Fruit fly (Drosophila melanogaster) whole organism, embryonic: ENCODE measurements around the gene RhoGAPp190.

ENCODE experiments used
- CG11696 ChIP-seq: fragments of 200-800 bp; sonication (Bioruptor generic); IDR thresholded peaks from 2 replicates; pipeline ENCODE4 v1.3.6; 2022; ENCODE audit warnings: missing biosample characterization, missing genetic modification characterization
- CG12236 ChIP-seq: fragments of 200-800 bp; sonication (Bioruptor generic); optimal IDR thresholded peaks from 2 replicates; lab custom pipeline; 2016; ENCODE audit warnings: missing biosample characterization, missing genetic modification characterization
- CG12299 ChIP-seq: fragments of 200-800 bp; sonication (Bioruptor generic); optimal IDR thresholded peaks from 2 replicates; lab custom pipeline; 2018; ENCODE audit warnings: missing biosample characterization, mild to moderate bottlenecking, missing genetic modification characterization
- CG13424 ChIP-seq: fragments of 200-800 bp; sonication (Bioruptor generic); optimal IDR thresholded peaks from 2 replicates; lab custom pipeline; 2019; ENCODE audit warnings: missing biosample characterization, mild to moderate bottlenecking, missing genetic modification characterization, moderate library complexity
- CG15011 ChIP-seq: fragments of 200-800 bp; sonication (Bioruptor generic); optimal IDR thresholded peaks from 3 replicates; lab custom pipeline; 2018; ENCODE audit warnings: missing biosample characterization, mild to moderate bottlenecking, missing genetic modification characterization
- CG15514 ChIP-seq: fragments of 200-800 bp; sonication (Bioruptor generic); optimal IDR thresholded peaks from 3 replicates; lab custom pipeline; 2017; ENCODE audit warnings: missing biosample characterization, missing genetic modification characterization, mild to moderate bottlenecking, moderate library complexity, missing genetic modification reagents
- CG15696 ChIP-seq: fragments of 200-800 bp; sonication (Bioruptor generic); optimal IDR thresholded peaks from 2 replicates; lab custom pipeline; 2019; ENCODE audit warnings: missing biosample characterization, mild to moderate bottlenecking, missing genetic modification characterization, moderate library complexity
- CG17912 ChIP-seq: fragments of 200-800 bp; sonication (Bioruptor generic); optimal IDR thresholded peaks from 2 replicates; lab custom pipeline; 2018; ENCODE audit warnings: missing biosample characterization, mild to moderate bottlenecking, missing genetic modification characterization
- CG18011 ChIP-seq: fragments of 200-800 bp; sonication (Bioruptor generic); optimal IDR thresholded peaks from 2 replicates; lab custom pipeline; 2017; ENCODE audit warnings: missing biosample characterization, missing genetic modification characterization, mild to moderate bottlenecking, moderate library complexity, missing genotype
- CG18599 ChIP-seq: fragments of 200-800 bp; sonication (Bioruptor generic); optimal IDR thresholded peaks from 3 replicates; lab custom pipeline; 2017; ENCODE audit warnings: missing biosample characterization, missing genetic modification characterization, mild to moderate bottlenecking, moderate library complexity, missing genetic modification reagents
- CG18764 ChIP-seq: fragments of 200-800 bp; sonication (Bioruptor generic); optimal IDR thresholded peaks from 3 replicates; lab custom pipeline; 2016; ENCODE audit warnings: missing biosample characterization, missing genetic modification characterization
- CG2712 ChIP-seq: fragments of 200-800 bp; optimal IDR thresholded peaks from 3 replicates; lab custom pipeline; 2019; ENCODE audit warnings: missing biosample characterization, mild to moderate bottlenecking, missing genetic modification characterization, moderate library complexity
- CG31441 ChIP-seq: fragments of 200-800 bp; sonication (Bioruptor generic); IDR thresholded peaks from 2 replicates; pipeline ENCODE4 v1.3.6; 2022; ENCODE audit warnings: missing biosample characterization, missing genetic modification characterization
- CG32532 ChIP-seq: fragments of 200-800 bp; sonication (Bioruptor generic); IDR thresholded peaks from 2 replicates; pipeline ENCODE4 v1.3.6; 2022; ENCODE audit warnings: missing biosample characterization, missing genetic modification characterization
- CG32767 ChIP-seq: fragments of 200-800 bp; sonication (Bioruptor generic); IDR thresholded peaks from 2 replicates; pipeline ENCODE4 v1.3.6; 2022; ENCODE audit warnings: missing biosample characterization, missing genetic modification characterization
- CG3281 ChIP-seq: fragments of 200-800 bp; sonication (Bioruptor generic); optimal IDR thresholded peaks from 3 replicates; lab custom pipeline; 2017; ENCODE audit warnings: missing biosample characterization, mild to moderate bottlenecking, missing genetic modification characterization
- CG7556 ChIP-seq: fragments of 200-800 bp; sonication (Bioruptor generic); optimal IDR thresholded peaks from 2 replicates; lab custom pipeline; 2017; ENCODE audit warnings: missing biosample characterization, mild to moderate bottlenecking, missing genetic modification characterization
- CG7963 ChIP-seq: fragments of 200-800 bp; sonication (Bioruptor generic); IDR thresholded peaks from 3 replicates; pipeline ENCODE4 v1.3.6; 2022; ENCODE audit warnings: missing biosample characterization, missing genetic modification characterization; ENCODE audit not compliant: partially characterized antibody
- CG9437 ChIP-seq: fragments of 200-800 bp; sonication (Bioruptor generic); optimal IDR thresholded peaks from 2 replicates; lab custom pipeline; 2018; ENCODE audit warnings: missing biosample characterization, mild to moderate bottlenecking, missing genetic modification characterization
- CG9609 ChIP-seq: fragments of 200-800 bp; sonication (Bioruptor generic); optimal IDR thresholded peaks from 3 replicates; lab custom pipeline; 2016; ENCODE audit warnings: missing biosample characterization, missing genetic modification characterization
- Chrac-16 ChIP-seq: fragments of 200-800 bp; sonication (Bioruptor generic); optimal IDR thresholded peaks from 3 replicates; lab custom pipeline; 2016; ENCODE audit warnings: missing biosample characterization, missing genetic modification characterization
- CkIIα-i1 ChIP-seq: fragments of 200-800 bp; sonication (Bioruptor generic); IDR thresholded peaks from 2 replicates; pipeline ENCODE4 v1.3.6; 2022; ENCODE audit warnings: missing biosample characterization, missing genetic modification characterization
- D ChIP-seq, 2 experiments: fragments of 200-800 bp in 1 of 2; fragments of >200 bp in 1 of 2; sonication (Bioruptor generic) in 1 of 2; optimal IDR thresholded peaks; 2 replicates in 1 of 2; 3 replicates in 1 of 2; lab custom pipeline; 2017; ENCODE audit warnings: mild to moderate bottlenecking in 1 of 2, missing biosample characterization in 1 of 2, missing genetic modification characterization in 1 of 2, missing genetic modification reagents in 1 of 2
- Deaf1 ChIP-seq: fragments of 200-800 bp; optimal IDR thresholded peaks from 3 replicates; lab custom pipeline; 2019; ENCODE audit warnings: missing biosample characterization, mild to moderate bottlenecking, missing genetic modification characterization, moderate library complexity
- Dll ChIP-seq: fragments of 200-800 bp; sonication (Bioruptor generic); IDR thresholded peaks from 4 replicates; pipeline ENCODE4 v1.3.6; 2022; ENCODE audit warnings: missing biosample characterization, missing genetic modification characterization; ENCODE audit not compliant: partially characterized antibody
- E2f2 ChIP-seq: fragments of 200-800 bp; sonication (Bioruptor generic); IDR thresholded peaks from 2 replicates; pipeline ENCODE4 v1.3.6; 2022; ENCODE audit warnings: missing biosample characterization, missing genetic modification characterization
- Gug ChIP-seq: fragments of 200-800 bp; sonication (Bioruptor generic); IDR thresholded peaks from 4 replicates; pipeline ENCODE4 v1.3.6; 2022; ENCODE audit warnings: missing biosample characterization, missing genetic modification characterization
- Mes4 ChIP-seq: fragments of 200-800 bp; sonication (Bioruptor generic); optimal IDR thresholded peaks from 2 replicates; lab custom pipeline; 2016; ENCODE audit warnings: missing biosample characterization, missing genetic modification characterization
- Mrtf ChIP-seq: fragments of 200-800 bp; sonication (Bioruptor generic); IDR thresholded peaks from 3 replicates; pipeline ENCODE4 v1.3.6; 2022; ENCODE audit warnings: missing biosample characterization, missing genetic modification characterization
- TFAM ChIP-seq: fragments of 200-800 bp; sonication (Bioruptor generic); optimal IDR thresholded peaks from 2 replicates; lab custom pipeline; 2017; ENCODE audit warnings: missing biosample characterization, missing genetic modification characterization, inconsistent platforms
- Xbp1 ChIP-seq: fragments of 200-800 bp; sonication (Bioruptor generic); optimal IDR thresholded peaks from 3 replicates; lab custom pipeline; 2016; ENCODE audit warnings: missing biosample characterization, mild to moderate bottlenecking, missing genetic modification characterization
- Xrp1 ChIP-seq: fragments of 200-800 bp; sonication (Bioruptor generic); IDR thresholded peaks from 2 replicates; pipeline ENCODE4 v1.3.6; 2022; ENCODE audit warnings: missing biosample characterization, missing genetic modification characterization
- danr ChIP-seq: fragments of 200-800 bp; sonication (Bioruptor generic); IDR thresholded peaks from 2 replicates; pipeline ENCODE4 v1.3.6; 2022; ENCODE audit warnings: missing biosample characterization, missing genetic modification characterization
- fd96Cb ChIP-seq: fragments of 200-800 bp; sonication (Bioruptor generic); optimal IDR thresholded peaks from 2 replicates; lab custom pipeline; 2018; ENCODE audit warnings: missing biosample characterization, mild to moderate bottlenecking, missing genetic modification characterization, moderate library complexity
- hbn ChIP-seq: fragments of 200-800 bp; sonication (Bioruptor generic); IDR thresholded peaks from 2 replicates; pipeline ENCODE4 v1.3.6; 2022; ENCODE audit warnings: missing biosample characterization, missing genetic modification characterization; ENCODE audit not compliant: partially characterized antibody
- hkb ChIP-seq, 2 experiments: fragments of 200-800 bp in 1 of 2; fragments of >200 bp in 1 of 2; sonication (Bioruptor generic) in 1 of 2; IDR thresholded peaks in 1 of 2; optimal IDR thresholded peaks in 1 of 2; 2 replicates each; pipeline versions ENCODE4 v1.3.6 to Lab custom; 2017 to 2022; ENCODE audit warnings: missing biosample characterization in 1 of 2, missing genetic modification characterization in 1 of 2
- insv ChIP-seq, 2 experiments: fragments of 200-800 bp; sonication (Bioruptor generic); optimal IDR thresholded peaks; 3 replicates each; lab custom pipeline; 2016 to 2018; ENCODE audit warnings: missing biosample characterization in 2 of 2, missing genetic modification characterization in 2 of 2
- jumu ChIP-seq: fragments of 200-800 bp; sonication (Bioruptor generic); optimal IDR thresholded peaks from 3 replicates; lab custom pipeline; 2016; ENCODE audit warnings: missing biosample characterization, missing genetic modification characterization
- klu ChIP-seq: fragments of 200-800 bp; sonication (Bioruptor generic); IDR thresholded peaks from 2 replicates; pipeline ENCODE4 v1.3.6; 2022; ENCODE audit warnings: missing biosample characterization, missing genetic modification characterization
- pho ChIP-seq: fragments of 200-800 bp; sonication (Bioruptor generic); optimal IDR thresholded peaks from 2 replicates; lab custom pipeline; 2016; ENCODE audit warnings: missing biosample characterization, missing genetic modification characterization
- row ChIP-seq: fragments of 200-800 bp; sonication (Bioruptor generic); IDR thresholded peaks from 3 replicates; pipeline ENCODE4 v1.3.6; 2022; ENCODE audit warnings: missing biosample characterization, missing genetic modification characterization
- sd ChIP-seq: fragments of 200-800 bp; sonication (Bioruptor generic); optimal IDR thresholded peaks from 3 replicates; lab custom pipeline; 2018; ENCODE audit warnings: missing biosample characterization, mild to moderate bottlenecking, missing genetic modification characterization, moderate library complexity
- shn ChIP-seq: fragments of 200-800 bp; sonication (Bioruptor generic); optimal IDR thresholded peaks from 3 replicates; lab custom pipeline; 2016; ENCODE audit warnings: missing biosample characterization, missing genetic modification characterization
- sob ChIP-seq: fragments of 200-800 bp; sonication (Bioruptor generic); IDR thresholded peaks from 2 replicates; pipeline ENCODE4 v1.3.6; 2022; ENCODE audit warnings: missing biosample characterization, missing genetic modification characterization
- stwl ChIP-seq: fragments of 200-800 bp; sonication (Bioruptor generic); optimal IDR thresholded peaks from 3 replicates; lab custom pipeline; 2018; ENCODE audit warnings: missing biosample characterization, mild to moderate bottlenecking, missing genetic modification characterization, moderate library complexity
- sug ChIP-seq: fragments of 200-800 bp; optimal IDR thresholded peaks from 2 replicates; lab custom pipeline; 2019; ENCODE audit warnings: missing biosample characterization, mild to moderate bottlenecking, missing genetic modification characterization, moderate library complexity
- tgo ChIP-seq: fragments of 200-800 bp; sonication (Bioruptor generic); IDR thresholded peaks from 3 replicates; pipeline ENCODE4 v1.3.6; 2022; ENCODE audit warnings: missing biosample characterization, missing genetic modification characterization
- vfl ChIP-seq: fragments of 200-800 bp; sonication (Bioruptor generic); optimal IDR thresholded peaks from 2 replicates; lab custom pipeline; 2016; ENCODE audit warnings: missing biosample characterization, missing genetic modification characterization
- wdn ChIP-seq: fragments of 200-800 bp; sonication (Bioruptor generic); IDR thresholded peaks from 2 replicates; pipeline ENCODE4 v1.3.6; 2022; ENCODE audit warnings: missing biosample characterization, missing genetic modification characterization

RhoGAPp190 gene

DNA sequence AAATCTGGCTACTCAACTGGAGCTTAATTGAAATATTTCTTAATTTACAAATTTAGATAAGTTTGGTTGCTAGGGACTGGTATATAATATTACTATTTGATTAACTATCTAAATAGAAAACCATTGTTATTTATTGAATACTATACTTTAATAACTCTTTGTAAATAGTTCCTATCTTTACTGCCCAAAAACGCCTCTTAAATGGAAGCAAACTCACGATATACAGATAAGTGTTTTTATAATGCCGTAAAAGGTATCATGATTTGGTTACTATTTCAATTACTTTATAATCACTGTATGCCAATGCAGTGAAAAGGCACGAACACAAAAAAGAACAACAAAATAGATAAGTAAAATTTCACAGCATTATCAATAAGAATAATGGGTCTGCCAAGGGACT lies 26.5 kb downstream of the RhoGAPp190 start (continued):
- no peak for TF ChIP-seq danr (GFP tag; lab: Robert Waterston, UW)
- TF ChIP-seq CG18764 (GFP tag; lab: Kevin White, UChicago), result no peak
- peak; percentile 43; the same call in 2 of the 3 replicates for TF ChIP-seq row
- TF ChIP-seq sob, result no peak
- no peak for TF ChIP-seq CG12236 (GFP tag; lab: Kevin White, UChicago)
- TF ChIP-seq E2f2 (GFP tag; lab: Robert Waterston, UW), result no peak
- no peak for TF ChIP-seq CG13424 (tag; lab: Kevin White, UChicago)
- no peak for TF ChIP-seq klu (GFP tag; lab: Robert Waterston, UW)
- 0 out of 2 replicates have a peak, but pooled peaks have one; percentile 18 for TF ChIP-seq CG31441 (GFP tag; lab: Robert Waterston, UW)
- no peak for TF ChIP-seq Deaf1 (tag; lab: Kevin White, UChicago)
- TF ChIP-seq CkIIα-i1 (GFP tag; lab: Robert Waterston, UW), result no peak
- no peak for TF ChIP-seq TFAM
- no peak for TF ChIP-seq hbn (GFP tag; lab: Robert Waterston, UW)
- peak; percentile 32 for TF ChIP-seq sug
- no peak for TF ChIP-seq Chrac-16 (GFP tag; lab: Kevin White, UChicago)
- TF ChIP-seq tgo (GFP tag; lab: Robert Waterston, UW), result no peak
- TF ChIP-seq stwl (tag; lab: Kevin White, UChicago), result no peak

DNA sequence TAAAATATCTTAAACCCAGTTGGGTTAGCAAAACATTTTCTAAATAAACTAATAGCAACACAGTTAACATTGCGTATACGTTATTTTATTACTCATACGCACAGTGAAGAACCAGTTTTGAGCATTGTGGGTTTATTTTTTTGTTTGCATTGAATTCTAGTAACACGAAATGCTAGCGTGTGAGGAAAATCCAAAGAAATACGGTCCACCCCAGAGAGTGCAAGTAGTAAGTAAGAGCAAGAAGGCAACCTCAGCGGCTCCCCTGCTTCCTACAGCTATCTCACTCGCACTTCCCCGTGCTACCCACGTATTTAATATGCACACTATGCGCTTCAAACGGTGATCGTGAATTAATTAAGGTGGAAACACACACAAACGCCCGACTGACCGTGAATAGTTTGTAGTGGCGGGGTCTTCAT lies 27.4 kb downstream of the RhoGAPp190 start:
- peak; percentile 83 for TF ChIP-seq Xrp1 (GFP tag; lab: Robert Waterston, UW)
- peak; percentile 54; the same call in 1 of the 2 replicates for TF ChIP-seq CG11696 (GFP tag; lab: Robert Waterston, UW)
- no peak for TF ChIP-seq CG7963 (GFP tag; lab: Robert Waterston, UW)
- peak; percentile 45 for TF ChIP-seq CG17912 (GFP tag; lab: Kevin White, UChicago)
- TF ChIP-seq Deaf1 (tag; lab: Kevin White, UChicago), result peak; percentile 68
- TF ChIP-seq fd96Cb (tag; lab: Kevin White, UChicago), result peak; percentile 83
- peak; percentile 92 for TF ChIP-seq CG18599 (GFP tag; lab: Kevin White, UChicago)
- TF ChIP-seq CG9437 (GFP tag; lab: Kevin White, UChicago), result peak; percentile 86
- no peak for TF ChIP-seq CkIIα-i1 (GFP tag; lab: Robert Waterston, UW)
- TF ChIP-seq CG7556 (GFP tag; lab: Kevin White, UChicago), result peak; percentile 91
- no peak for TF ChIP-seq Dll (GFP tag; lab: Robert Waterston, UW)
- peak; percentile 70; the same call in 3 of the 4 replicates for TF ChIP-seq Gug (GFP tag; lab: Robert Waterston, UW)
- TF ChIP-seq CG18011 (GFP tag; lab: Kevin White, UChicago), result peak; percentile 71
- TF ChIP-seq sd, result peak; percentile 71
- peak; percentile 83 for TF ChIP-seq CG32532 (GFP tag; lab: Robert Waterston, UW)
- peak; percentile 81 for TF ChIP-seq pho (GFP tag; lab: Kevin White, UChicago)
- peak; percentile 74 for TF ChIP-seq wdn (GFP tag; lab: Robert Waterston, UW)
- TF ChIP-seq CG9609 (GFP tag; lab: Kevin White, UChicago), result peak; percentile 71
- peak; percentile 94 for TF ChIP-seq CG3281 (GFP tag; lab: Kevin White, UChicago)
- TF ChIP-seq shn (GFP tag; lab: Kevin White, UChicago), result peak; percentile 70
- TF ChIP-seq CG15011 (GFP tag; lab: Kevin White, UChicago), result peak; percentile 85
- no peak for TF ChIP-seq D (optimal IDR thresholded peaks at IDR 0.05; lab: Kevin White, UChicago)
- TF ChIP-seq D (GFP tag; optimal IDR thresholded peaks at IDR 0.05; lab: Kevin White, UChicago), result peak; percentile 77
- TF ChIP-seq vfl, result peak; percentile 75
- TF ChIP-seq jumu, result peak; percentile 73
- TF ChIP-seq CG15696, result peak; percentile 56
- TF ChIP-seq Mrtf (GFP tag; lab: Robert Waterston, UW), result peak; percentile 82
- peak; percentile 54 for TF ChIP-seq CG32767 (GFP tag; lab: Robert Waterston, UW)
- TF ChIP-seq CG2712 (tag; lab: Kevin White, UChicago), result peak; percentile 88
- peak; percentile 85 for TF ChIP-seq CG12299 (tag; lab: Kevin White, UChicago)
- TF ChIP-seq Mes4 (GFP tag; lab: Kevin White, UChicago), result peak; percentile 73
- TF ChIP-seq insv (GFP tag; optimal IDR thresholded peaks at IDR 0.05; lab: Kevin White, UChicago), result peak in 1 of 2 experiments; percentile 37
- no peak for TF ChIP-seq hkb (optimal IDR thresholded peaks at IDR 0.05; lab: Kevin White, UChicago)
- peak; percentile 89 for TF ChIP-seq hkb (GFP tag; IDR thresholded peaks at IDR 0.05; lab: Robert Waterston, UW)
- TF ChIP-seq CG15514 (GFP tag; lab: Kevin White, UChicago), result peak; percentile 84
- TF ChIP-seq Xbp1 (GFP tag; lab: Kevin White, UChicago), result peak; percentile 76
